Worm (Caenorhabditis elegans): ENCODE data around the gene F43C1.7.
A peak's percentile ranks its signal among the peaks of the same experiment; 100 is the strongest.

The F43C1.7 gene

ce11 chrIII:4281955-4282618 is 39.7 kb upstream of the F43C1.7 start (continued):
- TF ChIP-seq hrde-1 (tag; optimal IDR thresholded peaks at IDR 0.05; ENCODE audit: borderline replicate concordance), result no peak
- TF ChIP-seq Y79H2A.3 (GFP tag; conservative IDR thresholded peaks at IDR 0.05), result no peak
- no peak for TF ChIP-seq him-1 (tag; optimal IDR thresholded peaks at IDR 0.05)
- peak; percentile 41; the same call in 1 of the 2 replicates for TF ChIP-seq bed-2 (GFP tag; IDR thresholded peaks at IDR 0.05)
- TF ChIP-seq T26A5.8 (tag; optimal IDR thresholded peaks at IDR 0.05), result no peak
- peak; percentile 31 for TF ChIP-seq F33H1.4 (GFP tag; IDR thresholded peaks at IDR 0.05)
- 0 out of 2 replicates have a peak, but pooled peaks have one; percentile 20 for TF ChIP-seq bed-1 (GFP tag; IDR thresholded peaks at IDR 0.05)
- no peak for TF ChIP-seq F49E8.2 (tag; optimal IDR thresholded peaks at IDR 0.05; ENCODE audit: insufficient read depth)
- TF ChIP-seq ccch-3 (GFP tag; optimal IDR thresholded peaks at IDR 0.05), result no peak
- peak; percentile 58 for TF ChIP-seq ets-4 (GFP tag; optimal IDR thresholded peaks at IDR 0.05)
- TF ChIP-seq somi-1 (GFP tag; optimal IDR thresholded peaks at IDR 0.05), result peak; percentile 100
- TF ChIP-seq ama-1 (optimal IDR thresholded peaks at IDR 0.05), result no peak
- no peak for TF ChIP-seq ama-1 (GFP tag; optimal IDR thresholded peaks at IDR 0.05)
- TF ChIP-seq ztf-26 (tag; optimal IDR thresholded peaks at IDR 0.05), result peak; percentile 98
- peak; percentile 68 for TF ChIP-seq F52B5.7 (tag; optimal IDR thresholded peaks at IDR 0.05)
- TF ChIP-seq sptf-2 (GFP tag; optimal IDR thresholded peaks at IDR 0.05), result no peak
- TF ChIP-seq sea-2 (GFP tag; IDR thresholded peaks at IDR 0.05), result peak; percentile 86; the same call in 1 of the 2 replicates
- peak; percentile 90 for TF ChIP-seq mcd-1 (GFP tag; IDR thresholded peaks at IDR 0.05)
- TF ChIP-seq dpl-1 (GFP tag; optimal IDR thresholded peaks at IDR 0.05), result no peak
- TF ChIP-seq F57A8.1 (GFP tag; optimal IDR thresholded peaks at IDR 0.05), result peak; percentile 34
- TF ChIP-seq unc-130 (GFP tag; optimal IDR thresholded peaks at IDR 0.05), result peak; percentile 4
- peak in 2 of 3 experiments; percentile 42 to 89 for TF ChIP-seq lin-35 (GFP tag; optimal IDR thresholded peaks at IDR 0.05)
- no peak for TF ChIP-seq nhr-27 (tag; optimal IDR thresholded peaks at IDR 0.05)
- TF ChIP-seq gei-17 (GFP tag; optimal IDR thresholded peaks at IDR 0.05), result peak; percentile 94
- no peak for TF ChIP-seq ztf-25 (GFP tag; IDR thresholded peaks at IDR 0.05)
- no peak for TF ChIP-seq madf-8 (GFP tag; conservative IDR thresholded peaks at IDR 0.05)
- TF ChIP-seq aptf-3 (GFP tag; IDR thresholded peaks at IDR 0.05), result 0 out of 2 replicates have a peak, but pooled peaks have one; percentile 23
- TF ChIP-seq attf-5 (GFP tag; optimal IDR thresholded peaks at IDR 0.05), result peak; percentile 98
- peak; percentile 84 for TF ChIP-seq dpff-1 (tag; optimal IDR thresholded peaks at IDR 0.05)
- TF ChIP-seq madf-6 (GFP tag; IDR thresholded peaks at IDR 0.05), result no peak
- no peak for TF ChIP-seq mes-4 (tag; optimal IDR thresholded peaks at IDR 0.05)
- peak; percentile 91; the same call in 1 of the 2 replicates for TF ChIP-seq lag-1 (GFP tag; IDR thresholded peaks at IDR 0.05)
- peak; percentile 41 for TF ChIP-seq zim-3 (tag; optimal IDR thresholded peaks at IDR 0.05)
- peak; percentile 99 for TF ChIP-seq C06A6.2 (GFP tag; conservative IDR thresholded peaks at IDR 0.05)
- 0 out of 2 replicates have a peak, but pooled peaks have one; percentile 29 for TF ChIP-seq hsf-1 (GFP tag; IDR thresholded peaks at IDR 0.05)
- peak; percentile 82 for TF ChIP-seq ztf-18 (tag; optimal IDR thresholded peaks at IDR 0.05)
- TF ChIP-seq nfya-1 (tag; optimal IDR thresholded peaks at IDR 0.05; ENCODE audit: borderline replicate concordance, insufficient read depth), result no peak
- no peak for TF ChIP-seq tbx-9 (tag; optimal IDR thresholded peaks at IDR 0.05; ENCODE audit: borderline replicate concordance)
- TF ChIP-seq ZK185.1 (tag; optimal IDR thresholded peaks at IDR 0.05; ENCODE audit: poor library complexity, severe bottlenecking), result peak; percentile 24
- TF ChIP-seq rcor-1 (GFP tag; IDR thresholded peaks at IDR 0.05), result peak; percentile 79
- TF ChIP-seq snpc-3.4 (tag; optimal IDR thresholded peaks at IDR 0.05), result peak; percentile 1
- TF ChIP-seq ekl-4 (GFP tag; IDR thresholded peaks at IDR 0.05), result peak; percentile 94
- TF ChIP-seq ceh-40 (GFP tag; IDR thresholded peaks at IDR 0.05), result no peak
- peak; percentile 92 for TF ChIP-seq pbrm-1 (GFP tag; IDR thresholded peaks at IDR 0.05)
- TF ChIP-seq hmg-1.2 (GFP tag; IDR thresholded peaks at IDR 0.05), result peak; percentile 92
- no peak for TF ChIP-seq lsy-27 (tag; optimal IDR thresholded peaks at IDR 0.05; ENCODE audit: borderline replicate concordance, insufficient read depth)
- peak; percentile 72 for TF ChIP-seq tbp1 (GFP tag; optimal IDR thresholded peaks at IDR 0.05)
